Fruit fly (Drosophila melanogaster): ENCODE data around the gene EAChm.

DNA sequence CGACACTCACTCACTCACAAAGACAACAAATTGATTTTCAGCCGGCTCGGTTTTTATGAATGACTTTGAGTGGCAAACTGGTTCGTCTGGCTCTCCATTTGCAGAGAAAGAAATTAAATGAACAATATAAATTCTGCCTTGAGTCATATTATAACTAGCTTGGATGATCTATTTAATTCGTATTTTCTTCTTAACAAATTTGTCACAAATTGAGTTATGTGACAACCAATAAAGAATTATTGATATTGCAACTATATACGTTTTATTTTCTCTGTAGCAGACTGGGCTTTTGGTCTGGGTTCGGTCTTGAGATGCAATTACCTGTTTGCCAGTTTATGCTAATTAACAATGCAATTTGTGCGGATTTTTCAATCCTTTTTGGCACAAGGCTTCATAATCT lies 47.8 kb upstream of the EAChm start:
- TF ChIP-seq psq (optimal IDR thresholded peaks at IDR 0.05), result no peak
- TF ChIP-seq CG8478 (optimal IDR thresholded peaks at IDR 0.05), result no peak
- no peak for TF ChIP-seq EcR (GFP tag; optimal IDR thresholded peaks at IDR 0.05)
- no peak for TF ChIP-seq usp (GFP tag; optimal IDR thresholded peaks at IDR 0.05)
